Worm (Caenorhabditis elegans) whole organism, mixed stage, embryonic: ENCODE data around the gene F57B1.9.

Experiments
- M03D4.4 ChIP-seq: sonication (generic microtip); optimal IDR thresholded peaks from 2 replicates; lab custom pipeline; 2017; ENCODE audit warnings: mild to moderate bottlenecking, missing genetic modification characterization, missing compliant biosample characterization
- bed-3 ChIP-seq: fragments of 200-800 bp; sonication (Bioruptor generic); optimal IDR thresholded peaks from 3 replicates; lab custom pipeline; 2018; ENCODE audit warnings: mild to moderate bottlenecking, missing genetic modification characterization, moderate library complexity, missing compliant biosample characterization
- blmp-1 ChIP-seq: fragments of 150-350 bp; optimal IDR thresholded peaks from 2 replicates; lab custom pipeline; 2014; ENCODE audit warnings: missing biosample characterization, missing genetic modification characterization
- ceh-39 ChIP-seq: fragments of 150-350 bp; optimal IDR thresholded peaks from 2 replicates; lab custom pipeline; 2014; ENCODE audit warnings: missing biosample characterization, missing genetic modification characterization
- ceh-43 ChIP-seq: fragments of 200-800 bp; sonication (Bioruptor generic); optimal IDR thresholded peaks from 2 replicates; lab custom pipeline; 2018; ENCODE audit warnings: mild to moderate bottlenecking, missing genetic modification characterization, moderate library complexity, missing compliant biosample characterization
- ceh-83 ChIP-seq: fragments of 200-800 bp; sonication (Bioruptor generic); optimal IDR thresholded peaks from 2 replicates; lab custom pipeline; 2018; ENCODE audit warnings: mild to moderate bottlenecking, missing genetic modification characterization, missing compliant biosample characterization
- ces-1 ChIP-seq: fragments of 150-350 bp; optimal IDR thresholded peaks from 2 replicates; lab custom pipeline; 2014; ENCODE audit warnings: missing biosample characterization, missing genetic modification reagents, missing genetic modification characterization
- cnd-1 ChIP-seq: fragments of 200-800 bp; sonication (Bioruptor generic); optimal IDR thresholded peaks from 2 replicates; lab custom pipeline; 2018; ENCODE audit warnings: mild to moderate bottlenecking, missing genetic modification characterization, missing compliant biosample characterization
- drap-1 ChIP-seq: fragments of 200-800 bp; sonication (Bioruptor generic); optimal IDR thresholded peaks from 3 replicates; lab custom pipeline; 2018; ENCODE audit warnings: mild to moderate bottlenecking, missing genetic modification characterization, missing compliant biosample characterization
- elt-1 ChIP-seq: sonication (generic microtip); optimal IDR thresholded peaks from 2 replicates; lab custom pipeline; 2017; ENCODE audit warnings: missing genetic modification characterization, mild to moderate bottlenecking, missing compliant biosample characterization, antibody characterized with exemption, moderate library complexity, borderline replicate concordance; ENCODE audit not compliant: insufficient read depth
- elt-3 ChIP-seq: fragments of 150-350 bp; optimal IDR thresholded peaks from 2 replicates; lab custom pipeline; 2014; ENCODE audit warnings: missing biosample characterization, missing genetic modification characterization
- flh-1 ChIP-seq: fragments of 200-800 bp; sonication (Bioruptor generic); optimal IDR thresholded peaks from 2 replicates; lab custom pipeline; 2018; ENCODE audit warnings: mild to moderate bottlenecking, missing genetic modification characterization, moderate library complexity, missing compliant biosample characterization
- ham-2 ChIP-seq: fragments of 200-800 bp; sonication (Bioruptor generic); optimal IDR thresholded peaks from 2 replicates; lab custom pipeline; 2018; ENCODE audit warnings: mild to moderate bottlenecking, missing genetic modification characterization, missing compliant biosample characterization
- hlh-1 ChIP-seq: fragments of 150-350 bp; optimal IDR thresholded peaks from 2 replicates; lab custom pipeline; 2014; ENCODE audit warnings: missing biosample characterization, missing genetic modification reagents, missing genetic modification characterization
- lin-13 ChIP-seq: fragments of 150-350 bp; optimal IDR thresholded peaks from 2 replicates; lab custom pipeline; 2014; ENCODE audit warnings: missing biosample characterization, missing genetic modification characterization
- lin-32 ChIP-seq: fragments of 200-800 bp; sonication (Bioruptor generic); optimal IDR thresholded peaks from 2 replicates; lab custom pipeline; 2018; ENCODE audit warnings: mild to moderate bottlenecking, missing genetic modification characterization, missing compliant biosample characterization
- lsy-2 ChIP-seq: fragments of 150-350 bp; optimal IDR thresholded peaks from 2 replicates; lab custom pipeline; 2014; ENCODE audit warnings: missing biosample characterization, missing genetic modification characterization
- mab-5 ChIP-seq: fragments of 150-350 bp; optimal IDR thresholded peaks from 2 replicates; lab custom pipeline; 2014; ENCODE audit warnings: missing biosample characterization, missing genetic modification characterization
- mep-1 ChIP-seq: fragments of 150-350 bp; optimal IDR thresholded peaks from 2 replicates; lab custom pipeline; 2017; ENCODE audit warnings: missing biosample characterization, missing genetic modification reagents, missing genetic modification characterization, inconsistent platforms
- mls-2 ChIP-seq: sonication (generic microtip); optimal IDR thresholded peaks from 2 replicates; lab custom pipeline; 2016; ENCODE audit warnings: mild to moderate bottlenecking, missing genetic modification characterization, moderate library complexity, missing compliant biosample characterization
- nhr-12 ChIP-seq: fragments of 150-350 bp; optimal IDR thresholded peaks from 2 replicates; lab custom pipeline; 2014; ENCODE audit warnings: missing biosample characterization, missing genetic modification characterization
- nhr-2 ChIP-seq: fragments of 150-350 bp; optimal IDR thresholded peaks from 2 replicates; lab custom pipeline; 2014; ENCODE audit warnings: missing biosample characterization, missing genetic modification characterization
- nhr-237 ChIP-seq: fragments of 150-350 bp; optimal IDR thresholded peaks from 2 replicates; lab custom pipeline; 2014; ENCODE audit warnings: missing biosample characterization, missing genetic modification characterization
- nhr-28 ChIP-seq: fragments of 150-350 bp; optimal IDR thresholded peaks from 2 replicates; lab custom pipeline; 2014; ENCODE audit warnings: missing biosample characterization, missing genetic modification characterization
- pha-4 ChIP-seq: fragments of 150-350 bp; optimal IDR thresholded peaks from 2 replicates; lab custom pipeline; 2018; ENCODE audit warnings: missing biosample characterization, missing genetic modification reagents, missing genetic modification characterization
- sem-2 ChIP-seq: fragments of 200-800 bp; sonication (Bioruptor generic); optimal IDR thresholded peaks from 2 replicates; lab custom pipeline; 2018; ENCODE audit warnings: mild to moderate bottlenecking, missing genetic modification characterization, missing compliant biosample characterization
- snpc-4 ChIP-seq: fragments of 150-350 bp; optimal IDR thresholded peaks from 2 replicates; lab custom pipeline; 2014; ENCODE audit warnings: missing biosample characterization, missing genetic modification characterization
- sptf-1 ChIP-seq: sonication (generic microtip); optimal IDR thresholded peaks from 2 replicates; lab custom pipeline; 2017; ENCODE audit warnings: mild to moderate bottlenecking, missing genetic modification characterization, moderate library complexity, missing compliant biosample characterization
- tbx-8 ChIP-seq: fragments of 200-800 bp; sonication (Bioruptor generic); optimal IDR thresholded peaks from 2 replicates; lab custom pipeline; 2018; ENCODE audit warnings: mild to moderate bottlenecking, missing genetic modification characterization, moderate library complexity, missing compliant biosample characterization
- unc-120 ChIP-seq: sonication (generic microtip); optimal IDR thresholded peaks from 2 replicates; lab custom pipeline; 2017; ENCODE audit warnings: missing genetic modification characterization, missing compliant biosample characterization; ENCODE audit not compliant: poor library complexity, severe bottlenecking
- unc-39 ChIP-seq: fragments of 150-350 bp; optimal IDR thresholded peaks from 2 replicates; lab custom pipeline; 2014; ENCODE audit warnings: missing biosample characterization, missing genetic modification characterization
- unc-62 ChIP-seq: fragments of 150-350 bp; optimal IDR thresholded peaks from 2 replicates; lab custom pipeline; 2014; ENCODE audit warnings: missing biosample characterization, missing genetic modification reagents, missing genetic modification characterization
- zip-8 ChIP-seq: fragments of 150-350 bp; optimal IDR thresholded peaks from 2 replicates; lab custom pipeline; 2014; ENCODE audit warnings: missing biosample characterization, missing genetic modification characterization
- ztf-11 ChIP-seq: fragments of 150-350 bp; optimal IDR thresholded peaks from 2 replicates; lab custom pipeline; 2014; ENCODE audit warnings: missing biosample characterization, missing genetic modification characterization

The F57B1.9 gene

DNA sequence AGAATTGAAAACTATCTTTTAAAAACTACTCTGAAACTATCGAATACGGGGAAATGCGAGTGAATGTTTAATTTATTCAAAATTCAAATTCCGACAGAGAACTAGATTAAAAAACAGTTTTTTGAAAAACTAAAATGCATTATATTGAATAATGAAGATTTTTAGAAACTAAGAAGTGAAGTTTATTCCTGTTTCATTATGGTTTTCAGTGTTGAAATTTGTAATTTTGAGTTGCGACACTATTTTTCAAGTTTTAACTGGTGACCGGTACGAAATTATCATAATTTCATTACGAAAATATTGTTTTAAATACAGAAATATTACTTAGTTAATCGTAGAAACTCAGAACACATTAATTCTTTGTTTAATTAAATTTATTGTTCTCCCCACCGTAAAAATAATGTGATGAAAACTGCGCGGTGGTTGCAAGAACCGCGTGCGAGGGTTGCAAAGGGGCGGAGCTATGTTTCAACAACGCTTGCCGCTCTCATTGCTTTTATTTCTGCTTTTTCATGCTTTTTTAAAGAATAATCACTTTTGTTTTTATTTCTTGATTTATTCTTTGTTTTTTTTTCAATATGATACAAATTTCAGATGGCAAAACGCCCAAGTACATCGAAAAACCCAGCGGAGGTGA lies 21.5 kb downstream of the F57B1.9 start, which contains the start of gene him-17:
Gene him-17 (plus strand): TSS at position 595 of the 637 bp plus-strand sequence.
- peak; percentile 40 for TF ChIP-seq elt-1 (tag; lab: Kevin White, UChicago)
- peak; percentile 39 for TF ChIP-seq ham-2
- peak; percentile 44 for TF ChIP-seq cnd-1
- no peak for TF ChIP-seq elt-3
- no peak for TF ChIP-seq flh-1
- peak; percentile 67 for TF ChIP-seq M03D4.4 (tag; lab: Kevin White, UChicago)
- TF ChIP-seq hlh-1 (tag; lab: Kevin White, UChicago) = peak; percentile 47
- TF ChIP-seq ceh-43 (GFP tag; lab: Kevin White, UChicago) = peak; percentile 61
- TF ChIP-seq unc-120 = peak; percentile 43
- TF ChIP-seq mep-1 (tag; lab: Kevin White, UChicago) = peak; percentile 72
- TF ChIP-seq unc-39 (tag; lab: Kevin White, UChicago) = no peak
- no peak for TF ChIP-seq unc-62 (GFP tag; lab: Kevin White, UChicago)
- TF ChIP-seq pha-4 (tag; lab: Kevin White, UChicago) = peak; percentile 57
- TF ChIP-seq nhr-12 = no peak
- TF ChIP-seq mab-5 (tag; lab: Kevin White, UChicago) = peak; percentile 65
- no peak for TF ChIP-seq ceh-39 (tag; lab: Kevin White, UChicago)
- peak; percentile 19 for TF ChIP-seq ceh-83 (GFP tag; lab: Kevin White, UChicago)
- TF ChIP-seq mls-2 (tag; lab: Kevin White, UChicago) = peak; percentile 85
- TF ChIP-seq snpc-4 = no peak
- peak; percentile 42 for TF ChIP-seq bed-3
- TF ChIP-seq sem-2 (GFP tag; lab: Kevin White, UChicago) = peak; percentile 49
- peak; percentile 72 for TF ChIP-seq sptf-1
- TF ChIP-seq tbx-8 (GFP tag; lab: Kevin White, UChicago) = no peak
- no peak for TF ChIP-seq nhr-28
- TF ChIP-seq nhr-237 (tag; lab: Kevin White, UChicago) = peak; percentile 2
- TF ChIP-seq lsy-2 = peak; percentile 2
- TF ChIP-seq ztf-11 (tag; lab: Kevin White, UChicago) = peak; percentile 27
- peak; percentile 54 for TF ChIP-seq drap-1 (GFP tag; lab: Kevin White, UChicago)
- TF ChIP-seq zip-8 (tag; lab: Kevin White, UChicago) = no peak
- TF ChIP-seq lin-13 (tag; lab: Kevin White, UChicago) = peak; percentile 47

ce11 chrV:13173718-13174117 lies 24.0 kb downstream of the F57B1.9 start:
- TF ChIP-seq M03D4.4 (tag; lab: Kevin White, UChicago) (no peak), blmp-1 (peak; percentile 20)

DNA sequence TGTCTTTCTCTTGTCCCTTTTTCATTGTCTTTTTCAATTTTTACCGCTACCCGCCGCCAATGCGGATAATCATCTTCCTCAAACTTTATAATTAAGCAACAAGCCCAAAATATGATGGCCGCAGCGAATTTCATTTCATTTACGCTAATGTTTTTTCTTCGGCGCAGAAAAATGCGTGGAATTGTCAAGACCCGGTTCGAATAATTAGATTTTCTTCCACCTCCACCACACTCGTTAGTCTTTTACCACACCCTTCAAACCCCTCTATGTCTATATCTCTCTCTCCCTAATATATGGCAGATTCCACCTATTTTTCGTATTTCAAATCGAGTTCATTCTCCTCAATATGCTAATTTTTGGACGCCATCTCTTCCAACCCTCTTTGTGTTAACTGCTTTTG lies 27.2 kb downstream of the F57B1.9 start:
- TF ChIP-seq ces-1 (GFP tag; lab: Kevin White, UChicago) (peak; percentile 82), sem-2 (GFP tag; lab: Kevin White, UChicago) (no peak), unc-39 (tag; lab: Kevin White, UChicago) (no peak), lin-32 (no peak)

DNA sequence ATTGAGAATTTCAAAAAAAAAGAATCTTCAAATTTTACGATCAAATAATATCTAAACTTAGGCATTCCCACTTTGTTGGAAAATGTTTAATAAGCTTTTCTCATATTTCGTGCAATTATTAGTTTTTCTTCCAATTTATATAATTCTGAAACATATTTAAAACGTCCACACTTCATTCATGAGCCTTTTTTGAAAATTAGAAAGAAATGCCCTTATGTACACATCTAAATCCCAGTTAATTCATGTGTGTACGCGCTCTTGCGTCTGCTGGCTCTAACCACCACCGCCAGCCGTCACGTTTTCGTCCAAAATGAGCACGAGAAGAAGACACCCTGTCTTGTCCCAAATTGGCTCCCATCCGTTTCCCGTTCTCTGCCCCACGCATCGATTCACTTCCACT lies 31.1 kb downstream of the F57B1.9 start:
- TF ChIP-seq nhr-2 (tag; lab: Kevin White, UChicago) (no peak), mls-2 (tag; lab: Kevin White, UChicago) (no peak), zip-8 (tag; lab: Kevin White, UChicago) (no peak), drap-1 (GFP tag; lab: Kevin White, UChicago) (no peak), flh-1 (no peak)

DNA sequence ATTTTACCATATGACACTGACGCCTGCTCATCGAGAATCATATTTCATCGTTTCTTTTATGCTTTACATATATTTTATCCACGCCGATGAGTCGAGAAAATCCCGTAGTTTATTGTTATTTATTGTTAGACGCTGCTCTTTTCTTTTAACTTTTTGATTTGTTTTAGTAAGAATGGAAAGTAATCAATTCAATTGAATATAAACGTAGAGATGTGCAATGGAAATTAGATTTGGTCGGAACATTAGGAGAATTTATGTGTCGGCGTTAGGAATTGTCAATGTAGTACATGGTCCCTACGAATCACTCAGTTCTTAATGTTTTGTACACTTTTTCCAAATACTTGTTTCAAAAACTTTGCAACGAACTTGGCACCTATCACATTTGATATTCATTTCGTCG lies 32.5 kb downstream of the F57B1.9 start:
- peak; percentile 97 for TF ChIP-seq ces-1 (GFP tag; lab: Kevin White, UChicago)
- TF ChIP-seq nhr-237 (tag; lab: Kevin White, UChicago) = no peak
